Worm (Caenorhabditis elegans) whole organism, L3 larva: ENCODE results near the gene vps-41.
A peak's percentile ranks its signal among the peaks of the same experiment; 100 is the strongest.

Source experiments
- R02D3.7 ChIP-seq: fragments of 150-350 bp; optimal IDR thresholded peaks from 2 replicates; lab custom pipeline; 2014; ENCODE audit warnings: missing biosample characterization, missing genetic modification characterization
- ZK546.5 ChIP-seq: sonication (generic microtip); optimal IDR thresholded peaks from 2 replicates; lab custom pipeline; 2017; ENCODE audit warnings: missing biosample characterization, missing genetic modification characterization
- aly-2 ChIP-seq: fragments of 150-350 bp; optimal IDR thresholded peaks from 2 replicates; lab custom pipeline; 2014; ENCODE audit warnings: missing biosample characterization, missing genetic modification characterization
- ama-1 ChIP-seq: fragments of 150-350 bp; optimal IDR thresholded peaks from 2 replicates; lab custom pipeline; 2018
- ceh-16 ChIP-seq: sonication (generic microtip); optimal IDR thresholded peaks from 2 replicates; lab custom pipeline; 2017; ENCODE audit warnings: missing biosample characterization, missing genetic modification characterization
- ceh-28 ChIP-seq: fragments of 150-350 bp; optimal IDR thresholded peaks from 2 replicates; lab custom pipeline; 2014; ENCODE audit warnings: missing biosample characterization, missing genetic modification reagents, missing genetic modification characterization
- ceh-82 ChIP-seq: fragments of 150-350 bp; optimal IDR thresholded peaks from 2 replicates; lab custom pipeline; 2014; ENCODE audit warnings: missing biosample characterization, missing genetic modification characterization
- ceh-9 ChIP-seq: sonication (generic microtip); optimal IDR thresholded peaks from 2 replicates; lab custom pipeline; 2018; ENCODE audit warnings: missing biosample characterization, missing genetic modification characterization
- daf-12 ChIP-seq: fragments of 150-350 bp; optimal IDR thresholded peaks from 2 replicates; lab custom pipeline; 2014; ENCODE audit warnings: missing biosample characterization, missing genetic modification reagents, missing genetic modification characterization
- egl-27 ChIP-seq: sonication (generic microtip); optimal IDR thresholded peaks from 4 replicates; lab custom pipeline; 2017; ENCODE audit warnings: missing biosample characterization, missing genetic modification reagents, missing genetic modification characterization
- egl-5 ChIP-seq: fragments of 150-350 bp; optimal IDR thresholded peaks from 2 replicates; lab custom pipeline; 2017; ENCODE audit warnings: missing biosample characterization, missing genetic modification reagents, missing genetic modification characterization, inconsistent platforms
- elt-2 ChIP-seq: sonication (generic microtip); optimal IDR thresholded peaks from 2 replicates; lab custom pipeline; 2016; ENCODE audit warnings: missing genetic modification reagents, mild to moderate bottlenecking, missing genetic modification characterization, missing compliant biosample characterization
- elt-3 ChIP-seq, 3 experiments: fragments of 150-350 bp in 1 of 3; sonication (generic microtip) in 2 of 3; optimal IDR thresholded peaks; 2 replicates in 2 of 3; 4 replicates in 1 of 3; lab custom pipeline; 2014 to 2017; ENCODE audit warnings: missing biosample characterization in 3 of 3, missing genetic modification characterization in 3 of 3
- eor-1 ChIP-seq, 2 experiments: fragments of 150-350 bp; optimal IDR thresholded peaks; 2 replicates each; lab custom pipeline; 2014 to 2018; ENCODE audit warnings: missing biosample characterization in 2 of 2, missing genetic modification characterization in 2 of 2
- fkh-10 ChIP-seq: sonication (generic microtip); optimal IDR thresholded peaks from 2 replicates; lab custom pipeline; 2017; ENCODE audit warnings: missing biosample characterization, missing genetic modification reagents, missing genetic modification characterization
- fkh-2 ChIP-seq: fragments of 150-350 bp; optimal IDR thresholded peaks from 2 replicates; lab custom pipeline; 2014; ENCODE audit warnings: missing biosample characterization, missing genetic modification reagents, missing genetic modification characterization
- hmg-11 ChIP-seq: sonication (generic microtip); optimal IDR thresholded peaks from 2 replicates; lab custom pipeline; 2016; ENCODE audit warnings: missing genetic modification characterization, missing compliant biosample characterization
- jun-1 ChIP-seq: fragments of 150-350 bp; optimal IDR thresholded peaks from 2 replicates; lab custom pipeline; 2014; ENCODE audit warnings: missing biosample characterization, missing genetic modification reagents, missing genetic modification characterization
- lin-15B ChIP-seq: fragments of 150-350 bp; optimal IDR thresholded peaks from 2 replicates; lab custom pipeline; 2014; ENCODE audit warnings: missing biosample characterization, missing genetic modification characterization
- lin-39 ChIP-seq: fragments of 150-350 bp; optimal IDR thresholded peaks from 2 replicates; lab custom pipeline; 2018; ENCODE audit warnings: missing biosample characterization, missing genetic modification reagents, missing genetic modification characterization
- lsy-12 ChIP-seq: sonication (generic microtip); optimal IDR thresholded peaks from 2 replicates; lab custom pipeline; 2016; ENCODE audit warnings: mild to moderate bottlenecking, missing genetic modification characterization, missing compliant biosample characterization
- mdl-1 ChIP-seq: fragments of 150-350 bp; optimal IDR thresholded peaks from 2 replicates; lab custom pipeline; 2014; ENCODE audit warnings: missing biosample characterization, missing genetic modification characterization
- nfya-1 ChIP-seq: sonication (generic microtip); optimal IDR thresholded peaks from 2 replicates; lab custom pipeline; 2017; ENCODE audit warnings: missing genetic modification characterization, mild to moderate bottlenecking, missing compliant biosample characterization, antibody characterized with exemption, moderate library complexity; ENCODE audit not compliant: insufficient read depth
- nhr-11 ChIP-seq: fragments of 150-350 bp; optimal IDR thresholded peaks from 2 replicates; lab custom pipeline; 2014; ENCODE audit warnings: missing biosample characterization, missing genetic modification characterization
- nhr-12 ChIP-seq: fragments of 150-350 bp; optimal IDR thresholded peaks from 2 replicates; lab custom pipeline; 2014; ENCODE audit warnings: missing biosample characterization, missing genetic modification characterization
- nhr-23 ChIP-seq: fragments of 150-350 bp; optimal IDR thresholded peaks from 2 replicates; lab custom pipeline; 2014; ENCODE audit warnings: missing biosample characterization, missing genetic modification reagents, missing genetic modification characterization
- nhr-237 ChIP-seq: fragments of 150-350 bp; optimal IDR thresholded peaks from 2 replicates; lab custom pipeline; 2014; ENCODE audit warnings: missing biosample characterization, missing genetic modification characterization
- nhr-25 ChIP-seq: sonication (generic microtip); optimal IDR thresholded peaks from 2 replicates; lab custom pipeline; 2017; ENCODE audit warnings: missing biosample characterization, missing genetic modification characterization
- nhr-28 ChIP-seq: fragments of 150-350 bp; optimal IDR thresholded peaks from 2 replicates; lab custom pipeline; 2014; ENCODE audit warnings: missing biosample characterization, missing genetic modification characterization
- nhr-43 ChIP-seq: sonication (generic microtip); optimal IDR thresholded peaks from 2 replicates; lab custom pipeline; 2016; ENCODE audit warnings: mild to moderate bottlenecking, missing genetic modification characterization, missing compliant biosample characterization; ENCODE audit not compliant: poor library complexity, severe bottlenecking
- nhr-67 ChIP-seq: fragments of 150-350 bp; optimal IDR thresholded peaks from 2 replicates; lab custom pipeline; 2014; ENCODE audit warnings: missing biosample characterization, missing genetic modification characterization
- nhr-77 ChIP-seq: fragments of 150-350 bp; optimal IDR thresholded peaks from 2 replicates; lab custom pipeline; 2014; ENCODE audit warnings: missing biosample characterization, missing genetic modification characterization
- pha-4 ChIP-seq: fragments of 150-350 bp; optimal IDR thresholded peaks from 2 replicates; lab custom pipeline; 2014; ENCODE audit warnings: missing biosample characterization, missing genetic modification reagents, missing genetic modification characterization
- pqm-1 ChIP-seq: fragments of 150-350 bp; optimal IDR thresholded peaks from 2 replicates; lab custom pipeline; 2017; ENCODE audit warnings: missing biosample characterization, missing genetic modification characterization, inconsistent platforms
- sea-2 ChIP-seq: fragments of 150-350 bp; sonication (generic microtip); optimal IDR thresholded peaks from 4 replicates; lab custom pipeline; 2014; ENCODE audit warnings: missing biosample characterization, missing genetic modification reagents, missing genetic modification characterization
- skn-1 ChIP-seq: fragments of 150-350 bp; optimal IDR thresholded peaks from 2 replicates; lab custom pipeline; 2014; ENCODE audit warnings: missing biosample characterization, missing genetic modification characterization
- snpc-4 ChIP-seq: fragments of 150-350 bp; optimal IDR thresholded peaks from 2 replicates; lab custom pipeline; 2014; ENCODE audit warnings: missing biosample characterization, missing genetic modification characterization
- tbx-2 ChIP-seq: sonication (generic microtip); optimal IDR thresholded peaks from 2 replicates; lab custom pipeline; 2016; ENCODE audit warnings: mild to moderate bottlenecking, missing genetic modification characterization, missing compliant biosample characterization
- unc-39 ChIP-seq: sonication (generic microtip); optimal IDR thresholded peaks from 4 replicates; lab custom pipeline; 2017; ENCODE audit warnings: missing biosample characterization, missing genetic modification characterization
- unc-62 ChIP-seq: fragments of 150-350 bp; sonication (generic microtip); optimal IDR thresholded peaks from 4 replicates; lab custom pipeline; 2014; ENCODE audit warnings: missing biosample characterization, missing genetic modification reagents, missing genetic modification characterization
- zag-1 ChIP-seq: fragments of 150-350 bp; optimal IDR thresholded peaks from 2 replicates; lab custom pipeline; 2014; ENCODE audit warnings: missing biosample characterization, missing genetic modification characterization
- ztf-4 ChIP-seq: fragments of 150-350 bp; optimal IDR thresholded peaks from 2 replicates; lab custom pipeline; 2014; ENCODE audit warnings: missing biosample characterization, missing genetic modification characterization

Gene vps-41

DNA sequence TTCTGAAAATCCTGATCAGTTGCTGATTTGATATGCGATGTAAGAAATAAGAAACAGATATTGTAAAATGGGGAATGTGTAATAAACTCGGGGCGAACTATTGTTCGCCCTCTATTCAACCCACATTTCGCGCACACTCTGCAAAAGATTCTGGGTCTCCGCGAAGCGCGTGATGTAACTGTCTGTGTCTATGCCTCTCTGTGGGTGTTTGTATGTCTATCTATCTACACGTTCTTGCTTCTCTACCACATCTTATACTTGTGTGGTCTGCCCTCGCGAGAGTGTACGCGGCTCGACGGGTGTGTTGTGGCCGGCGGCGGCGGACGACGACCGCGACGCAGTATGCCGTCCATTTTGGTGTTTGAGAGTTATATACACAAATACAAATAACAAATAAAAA, 52.9 kb downstream of the vps-41 start:
- TF ChIP-seq fkh-2 (tag; lab: Kevin White, UChicago) (no peak), pha-4 (tag; lab: Kevin White, UChicago) (peak; percentile 71), ceh-9 (tag; lab: Kevin White, UChicago) (no peak), sea-2 (GFP tag; lab: Kevin White, UChicago) (no peak), fkh-10 (GFP tag; lab: Kevin White, UChicago) (no peak), snpc-4 (tag; lab: Kevin White, UChicago) (peak; percentile 59), aly-2 (tag; lab: Kevin White, UChicago) (no peak), pqm-1 (tag; lab: Kevin White, UChicago) (peak; percentile 52), elt-3 (tag; optimal IDR thresholded peaks at IDR 0.05; lab: Kevin White, UChicago) (no peak), eor-1 (tag; optimal IDR thresholded peaks at IDR 0.05; lab: Kevin White, UChicago) (no peak), nhr-28 (tag; lab: Kevin White, UChicago) (no peak), nhr-43 (tag; lab: Kevin White, UChicago) (peak; percentile 74), zag-1 (no peak), lin-39 (tag; lab: Kevin White, UChicago) (peak; percentile 71), nhr-67 (tag; lab: Kevin White, UChicago) (no peak), nhr-12 (tag; lab: Kevin White, UChicago) (no peak), lin-15B (tag; lab: Kevin White, UChicago) (peak; percentile 29), elt-2 (tag; lab: Kevin White, UChicago) (peak; percentile 59), egl-27 (tag; lab: Kevin White, UChicago) (peak; percentile 41), ceh-28 (peak; percentile 33), ZK546.5 (tag; lab: Kevin White, UChicago) (no peak), mdl-1 (tag; lab: Kevin White, UChicago) (peak; percentile 6), skn-1 (tag; lab: Kevin White, UChicago) (no peak), tbx-2 (tag; lab: Kevin White, UChicago) (peak; percentile 4), unc-39 (tag; lab: Kevin White, UChicago) (no peak), ceh-16 (tag; lab: Kevin White, UChicago) (no peak), nhr-77 (tag; lab: Kevin White, UChicago) (no peak), unc-62 (GFP tag; lab: Kevin White, UChicago) (no peak), ama-1 (lab: Kevin White, UChicago) (no peak), daf-12 (tag; lab: Kevin White, UChicago) (no peak), nhr-11 (tag; lab: Kevin White, UChicago) (no peak), ceh-82 (no peak), hmg-11 (tag; lab: Kevin White, UChicago) (peak; percentile 56), egl-5 (tag; lab: Kevin White, UChicago) (no peak), R02D3.7 (tag; lab: Kevin White, UChicago) (no peak), nfya-1 (tag; lab: Kevin White, UChicago) (peak; percentile 84), nhr-25 (tag; lab: Kevin White, UChicago) (peak; percentile 80), jun-1 (tag; lab: Kevin White, UChicago) (peak; percentile 68), lsy-12 (tag; lab: Kevin White, UChicago) (peak; percentile 30), nhr-23 (tag; lab: Kevin White, UChicago) (peak; percentile 75)

DNA sequence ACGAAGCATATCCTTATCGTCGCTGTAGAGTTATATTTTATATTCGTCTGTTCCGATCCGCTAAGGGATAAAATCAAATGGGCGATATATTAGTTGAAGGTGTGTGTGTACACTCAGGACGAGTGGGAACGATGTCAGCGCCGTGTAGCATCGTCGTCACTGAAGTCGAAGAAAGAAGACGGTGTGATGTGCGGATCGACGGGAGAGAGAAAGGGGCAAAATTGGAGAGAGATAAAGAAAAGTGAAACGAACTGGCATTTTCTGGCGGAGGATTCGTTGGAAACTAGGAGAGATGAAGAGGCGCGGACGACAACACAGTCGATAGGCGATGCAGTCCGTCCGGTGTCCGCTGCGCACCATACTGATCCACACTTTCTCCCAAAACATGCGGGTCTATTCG, 54.3 kb downstream of the vps-41 start, which contains the start of gene C26B9.3:
TSS of gene C26B9.3 (plus strand) at position 343 of the 400 bp plus-strand sequence.
- TF ChIP-seq pqm-1 (tag; lab: Kevin White, UChicago) (no peak), nhr-237 (no peak), nfya-1 (tag; lab: Kevin White, UChicago) (no peak), egl-27 (tag; lab: Kevin White, UChicago) (no peak), R02D3.7 (tag; lab: Kevin White, UChicago) (no peak), nhr-23 (tag; lab: Kevin White, UChicago) (peak; percentile 51), ztf-4 (tag; lab: Kevin White, UChicago) (no peak), mdl-1 (tag; lab: Kevin White, UChicago) (no peak), nhr-12 (tag; lab: Kevin White, UChicago) (no peak), zag-1 (no peak), nhr-25 (tag; lab: Kevin White, UChicago) (peak; percentile 40), hmg-11 (tag; lab: Kevin White, UChicago) (peak; percentile 18), ceh-9 (tag; lab: Kevin White, UChicago) (no peak), egl-5 (tag; lab: Kevin White, UChicago) (no peak)
